Fruit fly (Drosophila melanogaster) whole organism, wandering third instar larva: ENCODE results near the gene CG12299.

Experiments used
- CG32264 ChIP-seq: fragments of 200-800 bp; sonication (Bioruptor generic); optimal IDR thresholded peaks from 2 replicates; lab custom pipeline; 2016; ENCODE audit warnings: missing biosample characterization, missing genetic modification characterization
- Dif ChIP-seq: fragments of 200-275, 200-300 bp; sonication (Bioruptor generic); optimal IDR thresholded peaks from 2 replicates; lab custom pipeline; 2018; ENCODE audit warnings: missing biosample characterization, missing genetic modification characterization; ENCODE audit not compliant: partially characterized antibody
- Hr78 ChIP-seq: fragments of >200 bp; optimal IDR thresholded peaks from 2 replicates; lab custom pipeline; 2017; ENCODE audit warnings: missing biosample characterization, missing genetic modification characterization
- Jra ChIP-seq: sonication (Bioruptor generic); optimal IDR thresholded peaks from 2 replicates; lab custom pipeline; 2016; ENCODE audit warnings: missing biosample characterization, missing genetic modification characterization
- OdsH ChIP-seq: fragments of 200-800 bp; sonication (Bioruptor generic); optimal IDR thresholded peaks from 2 replicates; lab custom pipeline; 2016; ENCODE audit warnings: missing biosample characterization, mild to moderate bottlenecking, missing genetic modification characterization
- Rel ChIP-seq, 2 experiments: fragments of 200-800 bp; sonication (Bioruptor generic) in 1 of 2; optimal IDR thresholded peaks; 2 replicates in 1 of 2; 3 replicates in 1 of 2; lab custom pipeline; 2016 to 2019; ENCODE audit warnings: mild to moderate bottlenecking in 2 of 2, missing biosample characterization in 2 of 2, missing genetic modification characterization in 2 of 2, moderate library complexity in 1 of 2
- br ChIP-seq: fragments of 200-800 bp; sonication (Bioruptor generic); optimal IDR thresholded peaks from 2 replicates; lab custom pipeline; 2016; ENCODE audit warnings: missing biosample characterization, missing genetic modification characterization
- fru ChIP-seq: fragments of 200-800 bp; sonication (Bioruptor generic); optimal IDR thresholded peaks from 3 replicates; lab custom pipeline; 2016; ENCODE audit warnings: missing biosample characterization, mild to moderate bottlenecking, missing genetic modification characterization
- pan ChIP-seq: fragments of >200 bp; optimal IDR thresholded peaks from 2 replicates; lab custom pipeline; 2017
- psq ChIP-seq: fragments of 200-800 bp; sonication (Bioruptor generic); optimal IDR thresholded peaks from 3 replicates; lab custom pipeline; 2017; ENCODE audit warnings: missing biosample characterization, mild to moderate bottlenecking, missing genetic modification characterization, moderate library complexity
- rgr ChIP-seq: fragments of 200-800 bp; sonication (Bioruptor generic); optimal IDR thresholded peaks from 3 replicates; lab custom pipeline; 2016; ENCODE audit warnings: missing biosample characterization, mild to moderate bottlenecking, missing genetic modification characterization
- sage ChIP-seq: fragments of 200-800 bp; sonication (Bioruptor generic); optimal IDR thresholded peaks from 2 replicates; lab custom pipeline; 2016; ENCODE audit warnings: missing biosample characterization, mild to moderate bottlenecking, missing genetic modification characterization
- usp ChIP-seq: fragments of >200 bp; optimal IDR thresholded peaks from 2 replicates; lab custom pipeline; 2017; ENCODE audit warnings: missing biosample characterization, missing genetic modification characterization
- woc ChIP-seq: sonication (Bioruptor generic); optimal IDR thresholded peaks from 2 replicates; lab custom pipeline; 2016; ENCODE audit warnings: missing biosample characterization, mild to moderate bottlenecking, missing genetic modification characterization

dm6 chr2L:10781252-10781651, 44.1 kb downstream of the CG12299 start:
- TF ChIP-seq br (GFP tag; lab: Kevin White, UChicago) (no peak), fru (no peak), psq (GFP tag; lab: Kevin White, UChicago) (no peak), rgr (GFP tag; lab: Kevin White, UChicago) (no peak), pan (no peak), Jra (GFP tag; lab: Kevin White, UChicago) (no peak), Hr78 (GFP tag; lab: Kevin White, UChicago) (no peak), OdsH (GFP tag; lab: Kevin White, UChicago) (no peak), sage (GFP tag; lab: Kevin White, UChicago) (no peak), CG32264 (GFP tag; lab: Kevin White, UChicago) (no peak), woc (GFP tag; lab: Kevin White, UChicago) (no peak), usp (GFP tag; lab: Kevin White, UChicago) (no peak), Rel (GFP tag; optimal IDR thresholded peaks at IDR 0.05; lab: Kevin White, UChicago) (no peak), Rel (tag; optimal IDR thresholded peaks at IDR 0.05; lab: Kevin White, UChicago) (no peak), Dif (GFP tag; lab: Kevin White, UChicago) (no peak)
